Worm (Caenorhabditis elegans): ENCODE measurements around the gene B0035.13.

The B0035.13 gene

ce11 chrIV:11324741-11325140 is 18.2 kb upstream of the B0035.13 start, which contains the start of gene his-48:
TSS of gene his-48 (plus strand) at chrIV:11324745.
- peak; percentile 11; the same call in 1 of the 2 replicates for TF ChIP-seq flt-1 (GFP tag; IDR thresholded peaks at IDR 0.05)

- TF ChIP-seq ceh-13 (GFP tag; optimal IDR thresholded peaks at IDR 0.05) (no peak), tbx-37 (GFP tag; conservative IDR thresholded peaks at IDR 0.05) (no peak), ceh-36 (tag; optimal IDR thresholded peaks at IDR 0.05) (no peak), ets-7 (tag; optimal IDR thresholded peaks at IDR 0.05) (no peak), tbx-11 (GFP tag; IDR thresholded peaks at IDR 0.05) (no peak), B0310.2 (tag; optimal IDR thresholded peaks at IDR 0.05) (no peak), sea-1 (GFP tag; conservative IDR thresholded peaks at IDR 0.05) (no peak), ama-1 (optimal IDR thresholded peaks at IDR 0.05) (no peak), pes-1 (GFP tag; IDR thresholded peaks at IDR 0.05) (peak; percentile 42; the same call in 1 of the 2 replicates)
These were observed 17.1 kb upstream of the B0035.13 start for ce11 chrIV:11323666-11324065.

DNA sequence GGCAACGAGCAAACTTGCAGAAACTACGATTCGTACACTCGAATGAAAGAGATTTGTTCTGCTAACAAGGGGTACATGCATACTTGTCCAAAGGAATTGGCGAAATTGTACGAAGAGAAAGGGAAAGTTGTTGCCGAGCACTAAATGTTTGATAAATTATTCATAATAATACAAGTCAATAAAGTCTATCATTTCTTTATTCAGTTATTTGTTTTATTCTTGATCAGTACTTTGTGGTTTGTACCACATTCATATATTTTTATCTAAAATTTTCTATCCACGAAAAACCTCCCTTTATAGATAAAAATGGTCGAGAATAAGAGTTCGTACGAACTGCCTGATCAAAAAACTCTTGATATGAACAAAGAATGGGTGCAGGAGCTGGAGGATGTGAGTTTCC is 14.0 kb upstream of the B0035.13 start, which contains the start of gene edg-1:
TSS of gene edg-1 (plus strand) at position 301 of the 400 bp plus-strand sequence.
- no peak for TF ChIP-seq sea-1 (GFP tag; conservative IDR thresholded peaks at IDR 0.05)
- TF ChIP-seq F13C5.2 (tag; optimal IDR thresholded peaks at IDR 0.05): no peak
- TF ChIP-seq hmbx-1 (tag; optimal IDR thresholded peaks at IDR 0.05): no peak
- TF ChIP-seq aly-1 (tag; optimal IDR thresholded peaks at IDR 0.05): no peak
- no peak for TF ChIP-seq flt-1 (GFP tag; IDR thresholded peaks at IDR 0.05)
- no peak for TF ChIP-seq ceh-13 (GFP tag; optimal IDR thresholded peaks at IDR 0.05)

DNA sequence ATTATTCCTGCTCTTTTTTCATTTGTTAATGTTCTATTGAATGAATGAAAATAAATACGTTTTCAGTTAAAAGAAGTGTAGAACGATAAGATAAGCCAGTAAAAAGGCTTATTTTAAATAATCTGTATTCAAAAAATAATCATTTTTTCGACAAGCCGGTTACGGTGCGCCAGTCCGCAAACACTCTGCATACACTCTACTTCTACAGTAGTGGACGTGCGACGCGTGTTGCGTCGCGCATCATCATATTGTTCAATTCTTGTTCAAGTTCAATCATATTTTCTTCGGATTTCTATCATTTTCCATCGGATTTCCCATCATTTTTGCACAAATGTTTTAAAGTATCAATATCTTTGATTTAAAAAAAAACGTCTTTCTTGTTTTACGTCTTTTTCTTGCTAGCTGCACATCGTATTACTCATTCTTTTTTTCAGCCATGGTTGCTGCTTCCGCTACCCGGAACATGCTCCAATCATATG is 13.4 kb upstream of the B0035.13 start, which contains the start of gene B0035.18:
TSS of gene B0035.18 (plus strand) at position 429 of the 479 bp plus-strand sequence.
- TF ChIP-seq tbx-11 (GFP tag; IDR thresholded peaks at IDR 0.05): no peak
- TF ChIP-seq F13C5.2 (tag; optimal IDR thresholded peaks at IDR 0.05): no peak
- TF ChIP-seq sea-1 (GFP tag; conservative IDR thresholded peaks at IDR 0.05): no peak
- no peak for TF ChIP-seq hmg-4 (GFP tag; optimal IDR thresholded peaks at IDR 0.05)
- TF ChIP-seq pes-1 (GFP tag; IDR thresholded peaks at IDR 0.05): no peak
- TF ChIP-seq hnd-1 (tag; optimal IDR thresholded peaks at IDR 0.05): no peak
- no peak for TF ChIP-seq flt-1 (GFP tag; IDR thresholded peaks at IDR 0.05)
- TF ChIP-seq aly-1 (tag; optimal IDR thresholded peaks at IDR 0.05): no peak
- no peak for TF ChIP-seq B0310.2 (tag; optimal IDR thresholded peaks at IDR 0.05)
- TF ChIP-seq ceh-36 (tag; optimal IDR thresholded peaks at IDR 0.05): no peak
- no peak for TF ChIP-seq ets-7 (tag; optimal IDR thresholded peaks at IDR 0.05)
- no peak for TF ChIP-seq ama-1 (optimal IDR thresholded peaks at IDR 0.05)

DNA sequence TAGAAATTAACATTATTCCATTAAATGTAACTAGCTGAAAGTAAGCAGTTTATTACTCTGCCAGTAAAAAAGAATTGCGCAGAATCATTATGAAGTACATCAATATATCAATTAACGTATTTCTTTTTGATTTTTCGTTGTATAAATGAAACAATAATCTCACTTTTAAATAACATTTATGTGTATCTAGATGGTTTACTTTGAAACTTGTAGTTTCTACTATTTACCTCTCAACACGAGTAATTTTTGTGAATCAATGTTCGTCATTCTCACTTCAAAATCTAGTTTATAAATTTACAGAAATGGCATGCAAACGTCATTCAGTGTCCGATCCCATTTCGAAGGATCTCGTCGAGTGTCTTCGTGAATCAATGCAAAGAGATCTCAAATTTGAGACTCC is 10.6 kb upstream of the B0035.13 start, which contains the start of gene gspd-1:
TSS of gene gspd-1 (plus strand) at position 301 of the 400 bp plus-strand sequence.
- no peak for TF ChIP-seq hmg-4 (GFP tag; optimal IDR thresholded peaks at IDR 0.05)

DNA sequence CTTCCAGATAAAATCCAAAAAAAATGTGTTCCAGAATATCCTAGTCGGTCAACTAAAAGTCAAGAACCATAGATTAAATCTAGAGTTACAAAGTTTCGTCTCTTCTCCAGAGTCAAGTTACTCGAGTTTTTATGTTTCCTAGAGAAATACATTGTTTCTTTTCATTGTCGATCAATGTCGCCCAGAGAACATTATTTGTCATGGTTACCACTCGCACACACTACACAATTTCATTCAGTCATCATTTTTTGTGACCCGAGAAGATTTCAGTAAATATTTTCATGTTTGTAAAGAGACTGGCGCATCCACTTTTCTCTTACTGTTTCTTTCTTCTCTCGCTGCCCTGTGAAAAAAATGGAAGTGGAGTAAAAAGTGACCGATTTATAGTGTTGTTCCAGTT is 10.1 kb upstream of the B0035.13 start:
- TF ChIP-seq flt-1 (GFP tag; IDR thresholded peaks at IDR 0.05) (no peak), ceh-13 (GFP tag; optimal IDR thresholded peaks at IDR 0.05) (no peak), tbx-37 (GFP tag; conservative IDR thresholded peaks at IDR 0.05) (no peak), hmbx-1 (tag; optimal IDR thresholded peaks at IDR 0.05) (no peak)

ce11 chrIV:11316106-11316505 is 9.6 kb upstream of the B0035.13 start:
- TF ChIP-seq hmbx-1 (tag; optimal IDR thresholded peaks at IDR 0.05) (no peak), hmg-4 (GFP tag; optimal IDR thresholded peaks at IDR 0.05) (no peak), ceh-13 (GFP tag; optimal IDR thresholded peaks at IDR 0.05) (no peak), pes-1 (GFP tag; IDR thresholded peaks at IDR 0.05) (no peak), ets-7 (tag; optimal IDR thresholded peaks at IDR 0.05) (no peak), aly-1 (tag; optimal IDR thresholded peaks at IDR 0.05) (no peak), ama-1 (optimal IDR thresholded peaks at IDR 0.05) (no peak), tbx-11 (GFP tag; IDR thresholded peaks at IDR 0.05) (no peak), scrt-1 (GFP tag; IDR thresholded peaks at IDR 0.05) (no peak), F13C5.2 (tag; optimal IDR thresholded peaks at IDR 0.05) (no peak), B0310.2 (tag; optimal IDR thresholded peaks at IDR 0.05) (no peak), sea-1 (GFP tag; conservative IDR thresholded peaks at IDR 0.05) (no peak), tbx-37 (GFP tag; conservative IDR thresholded peaks at IDR 0.05) (no peak), flt-1 (GFP tag; IDR thresholded peaks at IDR 0.05) (no peak), hnd-1 (tag; optimal IDR thresholded peaks at IDR 0.05) (no peak), tra-4 (tag; optimal IDR thresholded peaks at IDR 0.05) (no peak)

ce11 chrIV:11315688-11316087 is 9.2 kb upstream of the B0035.13 start:
- no peak for TF ChIP-seq scrt-1 (GFP tag; IDR thresholded peaks at IDR 0.05)
- no peak for TF ChIP-seq ets-7 (tag; optimal IDR thresholded peaks at IDR 0.05)
- no peak for TF ChIP-seq ama-1 (optimal IDR thresholded peaks at IDR 0.05)
- no peak for TF ChIP-seq aly-1 (tag; optimal IDR thresholded peaks at IDR 0.05)
- no peak for TF ChIP-seq hnd-1 (tag; optimal IDR thresholded peaks at IDR 0.05)
- TF ChIP-seq tbx-11 (GFP tag; IDR thresholded peaks at IDR 0.05): no peak
- TF ChIP-seq ceh-13 (GFP tag; optimal IDR thresholded peaks at IDR 0.05): no peak
- TF ChIP-seq sea-1 (GFP tag; conservative IDR thresholded peaks at IDR 0.05): no peak
- TF ChIP-seq flt-1 (GFP tag; IDR thresholded peaks at IDR 0.05): no peak
- no peak for TF ChIP-seq pes-1 (GFP tag; IDR thresholded peaks at IDR 0.05)

DNA sequence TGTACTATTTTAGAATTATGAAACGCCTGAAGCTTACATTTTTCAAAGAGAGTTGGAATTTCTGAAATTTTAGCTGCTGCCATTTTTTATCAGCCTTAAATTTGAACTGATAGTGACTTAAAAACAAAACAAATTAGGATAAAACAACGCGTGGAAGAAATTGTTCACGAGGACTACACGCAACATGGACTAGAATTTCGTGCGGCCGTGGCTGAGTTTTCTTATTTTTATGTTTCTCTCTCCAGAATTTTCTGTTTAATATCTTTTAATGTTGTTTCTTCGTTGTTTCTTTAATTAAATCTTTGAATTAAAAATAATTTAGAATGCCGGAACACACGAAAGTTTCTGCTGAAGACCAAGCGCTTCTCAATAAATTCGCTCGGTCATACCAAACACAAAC is 8.4 kb upstream of the B0035.13 start, which contains the start of the genes B0035.3, B0035.22 and pfd-4:
TSS of gene B0035.3 (minus strand) at position 114 of the 400 bp plus-strand sequence.
TSS of gene B0035.22 (plus strand) at position 269 of the 400 bp plus-strand sequence.
TSS of gene pfd-4 (plus strand) at position 323 of the 400 bp plus-strand sequence.
- TF ChIP-seq tbx-37 (GFP tag; conservative IDR thresholded peaks at IDR 0.05) (peak; percentile 71), tra-4 (tag; optimal IDR thresholded peaks at IDR 0.05) (no peak)
